Worm (Caenorhabditis elegans): Measurements from ENCODE around the gene C13E3.1.

DNA sequence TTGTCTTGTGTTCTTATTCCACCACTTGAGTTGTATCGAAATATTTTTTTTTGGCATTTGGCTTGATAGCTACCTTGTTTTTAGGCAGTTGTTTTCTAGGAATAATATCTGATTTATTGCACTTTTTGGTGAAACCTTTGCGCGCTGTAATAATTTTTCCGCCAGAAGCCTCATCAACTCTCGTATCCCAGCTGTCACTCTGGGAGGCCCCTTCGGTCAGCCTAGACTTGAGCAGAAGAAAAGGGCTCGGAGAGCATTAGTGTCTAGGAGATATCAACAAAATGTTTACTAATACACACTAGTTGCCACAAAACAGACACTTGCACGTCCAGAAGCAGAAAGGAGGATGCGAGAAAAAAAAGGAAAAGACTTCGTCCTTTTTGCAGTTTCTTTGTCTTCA lies 4.1 kb upstream of the C13E3.1 start:
- no peak for TF ChIP-seq aly-2 (tag; optimal IDR thresholded peaks at IDR 0.05)
- no peak for TF ChIP-seq egl-27 (tag; optimal IDR thresholded peaks at IDR 0.05)
- TF ChIP-seq skn-1 (tag; optimal IDR thresholded peaks at IDR 0.05) = no peak
- no peak for TF ChIP-seq dmd-4 (tag; optimal IDR thresholded peaks at IDR 0.05)
- TF ChIP-seq nhr-23 (tag; optimal IDR thresholded peaks at IDR 0.05) = no peak
- TF ChIP-seq sma-9 (GFP tag; optimal IDR thresholded peaks at IDR 0.05) = no peak
- no peak for TF ChIP-seq sma-9 (tag; optimal IDR thresholded peaks at IDR 0.05)
- TF ChIP-seq mdl-1 (tag; optimal IDR thresholded peaks at IDR 0.05) = no peak
- TF ChIP-seq nhr-11 (tag; optimal IDR thresholded peaks at IDR 0.05) = no peak
- TF ChIP-seq elt-1 (tag; optimal IDR thresholded peaks at IDR 0.05) = no peak
- TF ChIP-seq zag-1 (tag; optimal IDR thresholded peaks at IDR 0.05) = no peak
- no peak for TF ChIP-seq snpc-4 (tag; optimal IDR thresholded peaks at IDR 0.05)
